Worm (Caenorhabditis elegans) whole organism, mixed stage, embryonic: ENCODE measurements around the gene F20D6.15.

Experiments used
- M03D4.4 ChIP-seq: sonication (generic microtip); optimal IDR thresholded peaks from 2 replicates; lab custom pipeline; 2017; ENCODE audit warnings: mild to moderate bottlenecking, missing genetic modification characterization, missing compliant biosample characterization
- bed-3 ChIP-seq: fragments of 200-800 bp; sonication (Bioruptor generic); optimal IDR thresholded peaks from 3 replicates; lab custom pipeline; 2018; ENCODE audit warnings: mild to moderate bottlenecking, missing genetic modification characterization, moderate library complexity, missing compliant biosample characterization
- blmp-1 ChIP-seq: fragments of 150-350 bp; optimal IDR thresholded peaks from 2 replicates; lab custom pipeline; 2014; ENCODE audit warnings: missing biosample characterization, missing genetic modification characterization
- ceh-39 ChIP-seq: fragments of 150-350 bp; optimal IDR thresholded peaks from 2 replicates; lab custom pipeline; 2014; ENCODE audit warnings: missing biosample characterization, missing genetic modification characterization
- ceh-43 ChIP-seq: fragments of 200-800 bp; sonication (Bioruptor generic); optimal IDR thresholded peaks from 2 replicates; lab custom pipeline; 2018; ENCODE audit warnings: mild to moderate bottlenecking, missing genetic modification characterization, moderate library complexity, missing compliant biosample characterization
- ceh-83 ChIP-seq: fragments of 200-800 bp; sonication (Bioruptor generic); optimal IDR thresholded peaks from 2 replicates; lab custom pipeline; 2018; ENCODE audit warnings: mild to moderate bottlenecking, missing genetic modification characterization, missing compliant biosample characterization
- ces-1 ChIP-seq: fragments of 150-350 bp; optimal IDR thresholded peaks from 2 replicates; lab custom pipeline; 2014; ENCODE audit warnings: missing biosample characterization, missing genetic modification reagents, missing genetic modification characterization
- drap-1 ChIP-seq: fragments of 200-800 bp; sonication (Bioruptor generic); optimal IDR thresholded peaks from 3 replicates; lab custom pipeline; 2018; ENCODE audit warnings: mild to moderate bottlenecking, missing genetic modification characterization, missing compliant biosample characterization
- elt-1 ChIP-seq: sonication (generic microtip); optimal IDR thresholded peaks from 2 replicates; lab custom pipeline; 2017; ENCODE audit warnings: missing genetic modification characterization, mild to moderate bottlenecking, missing compliant biosample characterization, antibody characterized with exemption, moderate library complexity, borderline replicate concordance; ENCODE audit not compliant: insufficient read depth
- elt-3 ChIP-seq: fragments of 150-350 bp; optimal IDR thresholded peaks from 2 replicates; lab custom pipeline; 2014; ENCODE audit warnings: missing biosample characterization, missing genetic modification characterization
- flh-1 ChIP-seq: fragments of 200-800 bp; sonication (Bioruptor generic); optimal IDR thresholded peaks from 2 replicates; lab custom pipeline; 2018; ENCODE audit warnings: mild to moderate bottlenecking, missing genetic modification characterization, moderate library complexity, missing compliant biosample characterization
- ham-2 ChIP-seq: fragments of 200-800 bp; sonication (Bioruptor generic); optimal IDR thresholded peaks from 2 replicates; lab custom pipeline; 2018; ENCODE audit warnings: mild to moderate bottlenecking, missing genetic modification characterization, missing compliant biosample characterization
- hlh-1 ChIP-seq: fragments of 150-350 bp; optimal IDR thresholded peaks from 2 replicates; lab custom pipeline; 2014; ENCODE audit warnings: missing biosample characterization, missing genetic modification reagents, missing genetic modification characterization
- lin-13 ChIP-seq: fragments of 150-350 bp; optimal IDR thresholded peaks from 2 replicates; lab custom pipeline; 2014; ENCODE audit warnings: missing biosample characterization, missing genetic modification characterization
- lin-32 ChIP-seq: fragments of 200-800 bp; sonication (Bioruptor generic); optimal IDR thresholded peaks from 2 replicates; lab custom pipeline; 2018; ENCODE audit warnings: mild to moderate bottlenecking, missing genetic modification characterization, missing compliant biosample characterization
- mab-5 ChIP-seq: fragments of 150-350 bp; optimal IDR thresholded peaks from 2 replicates; lab custom pipeline; 2014; ENCODE audit warnings: missing biosample characterization, missing genetic modification characterization
- mep-1 ChIP-seq: fragments of 150-350 bp; optimal IDR thresholded peaks from 2 replicates; lab custom pipeline; 2017; ENCODE audit warnings: missing biosample characterization, missing genetic modification reagents, missing genetic modification characterization, inconsistent platforms
- mls-2 ChIP-seq: sonication (generic microtip); optimal IDR thresholded peaks from 2 replicates; lab custom pipeline; 2016; ENCODE audit warnings: mild to moderate bottlenecking, missing genetic modification characterization, moderate library complexity, missing compliant biosample characterization
- nhr-12 ChIP-seq: fragments of 150-350 bp; optimal IDR thresholded peaks from 2 replicates; lab custom pipeline; 2014; ENCODE audit warnings: missing biosample characterization, missing genetic modification characterization
- nhr-2 ChIP-seq: fragments of 150-350 bp; optimal IDR thresholded peaks from 2 replicates; lab custom pipeline; 2014; ENCODE audit warnings: missing biosample characterization, missing genetic modification characterization
- nhr-237 ChIP-seq: fragments of 150-350 bp; optimal IDR thresholded peaks from 2 replicates; lab custom pipeline; 2014; ENCODE audit warnings: missing biosample characterization, missing genetic modification characterization
- nhr-28 ChIP-seq: fragments of 150-350 bp; optimal IDR thresholded peaks from 2 replicates; lab custom pipeline; 2014; ENCODE audit warnings: missing biosample characterization, missing genetic modification characterization
- pha-4 ChIP-seq: fragments of 150-350 bp; optimal IDR thresholded peaks from 2 replicates; lab custom pipeline; 2018; ENCODE audit warnings: missing biosample characterization, missing genetic modification reagents, missing genetic modification characterization
- sem-2 ChIP-seq: fragments of 200-800 bp; sonication (Bioruptor generic); optimal IDR thresholded peaks from 2 replicates; lab custom pipeline; 2018; ENCODE audit warnings: mild to moderate bottlenecking, missing genetic modification characterization, missing compliant biosample characterization
- snpc-4 ChIP-seq: fragments of 150-350 bp; optimal IDR thresholded peaks from 2 replicates; lab custom pipeline; 2014; ENCODE audit warnings: missing biosample characterization, missing genetic modification characterization
- sptf-1 ChIP-seq: sonication (generic microtip); optimal IDR thresholded peaks from 2 replicates; lab custom pipeline; 2017; ENCODE audit warnings: mild to moderate bottlenecking, missing genetic modification characterization, moderate library complexity, missing compliant biosample characterization
- tbx-8 ChIP-seq: fragments of 200-800 bp; sonication (Bioruptor generic); optimal IDR thresholded peaks from 2 replicates; lab custom pipeline; 2018; ENCODE audit warnings: mild to moderate bottlenecking, missing genetic modification characterization, moderate library complexity, missing compliant biosample characterization
- unc-120 ChIP-seq: sonication (generic microtip); optimal IDR thresholded peaks from 2 replicates; lab custom pipeline; 2017; ENCODE audit warnings: missing genetic modification characterization, missing compliant biosample characterization; ENCODE audit not compliant: poor library complexity, severe bottlenecking
- unc-39 ChIP-seq: fragments of 150-350 bp; optimal IDR thresholded peaks from 2 replicates; lab custom pipeline; 2014; ENCODE audit warnings: missing biosample characterization, missing genetic modification characterization
- unc-62 ChIP-seq: fragments of 150-350 bp; optimal IDR thresholded peaks from 2 replicates; lab custom pipeline; 2014; ENCODE audit warnings: missing biosample characterization, missing genetic modification reagents, missing genetic modification characterization
- zip-8 ChIP-seq: fragments of 150-350 bp; optimal IDR thresholded peaks from 2 replicates; lab custom pipeline; 2014; ENCODE audit warnings: missing biosample characterization, missing genetic modification characterization

Gene F20D6.15

DNA sequence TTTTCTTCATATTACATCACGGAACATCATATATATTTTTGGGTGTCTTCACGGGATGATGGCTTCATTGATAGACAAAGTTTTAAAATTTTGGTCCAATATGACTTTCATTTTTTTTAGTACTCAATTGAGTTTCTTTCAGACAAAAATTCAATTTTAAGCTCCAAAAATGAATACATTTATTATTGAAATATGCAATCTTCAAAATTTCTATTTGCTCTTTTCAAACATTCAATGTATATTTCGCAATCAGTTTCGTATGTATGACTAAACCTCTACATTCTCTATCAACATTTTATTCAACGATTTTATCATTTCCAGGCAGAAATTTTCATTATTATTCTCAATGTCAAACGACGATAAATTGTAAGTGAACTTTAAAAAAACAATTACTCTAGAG, 4.9 kb downstream of the F20D6.15 start, which contains the start of gene srp-8:
TSS of gene srp-8 (plus strand) at position 301 of the 400 bp plus-strand sequence.
- TF ChIP-seq tbx-8 = no peak
- no peak for TF ChIP-seq elt-3 (tag; lab: Kevin White, UChicago)
- no peak for TF ChIP-seq lin-13 (tag; lab: Kevin White, UChicago)
- TF ChIP-seq snpc-4 (tag; lab: Kevin White, UChicago) = no peak
- TF ChIP-seq nhr-28 (tag; lab: Kevin White, UChicago) = no peak
- no peak for TF ChIP-seq nhr-237 (tag; lab: Kevin White, UChicago)
- no peak for TF ChIP-seq mep-1 (tag; lab: Kevin White, UChicago)
- no peak for TF ChIP-seq nhr-2
- TF ChIP-seq sem-2 = no peak
- TF ChIP-seq blmp-1 (tag; lab: Kevin White, UChicago) = no peak
- TF ChIP-seq nhr-12 = no peak

DNA sequence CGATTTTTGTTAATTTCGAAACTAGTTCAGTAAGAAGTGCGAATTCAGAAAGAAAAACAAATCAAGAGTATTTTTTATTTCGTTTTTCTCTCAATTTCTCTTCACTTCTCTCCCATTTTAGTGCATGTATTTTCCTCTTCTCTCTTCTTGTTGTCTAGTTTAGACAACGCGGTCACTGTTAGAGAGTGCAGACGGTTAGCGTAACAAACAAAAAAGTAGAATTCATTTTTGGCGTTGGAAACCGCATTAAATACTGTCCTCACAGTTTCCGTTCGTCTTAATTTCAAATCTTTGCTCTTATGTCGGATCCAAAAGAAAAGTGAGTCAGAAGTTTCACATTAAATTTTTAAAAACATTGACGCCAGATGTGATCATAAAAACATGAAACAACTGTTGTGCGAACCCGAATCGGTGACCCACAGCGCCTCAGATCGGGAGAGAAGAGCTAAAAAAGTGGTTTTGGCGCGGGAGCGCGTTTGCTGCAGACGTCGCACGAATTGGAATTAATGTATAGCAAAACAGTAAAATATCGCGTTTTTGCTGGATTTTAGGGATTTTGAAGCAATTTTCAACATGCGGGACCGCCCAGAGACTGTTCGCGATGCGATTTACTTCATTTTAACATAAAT, 9.2 kb downstream of the F20D6.15 start, which contains the start of gene srp-7:
TSS of gene srp-7 (plus strand) at position 213 of the 629 bp plus-strand sequence.
- no peak for TF ChIP-seq sem-2
- TF ChIP-seq nhr-237 (tag; lab: Kevin White, UChicago) = peak; percentile 22
- peak; percentile 63 for TF ChIP-seq ces-1

DNA sequence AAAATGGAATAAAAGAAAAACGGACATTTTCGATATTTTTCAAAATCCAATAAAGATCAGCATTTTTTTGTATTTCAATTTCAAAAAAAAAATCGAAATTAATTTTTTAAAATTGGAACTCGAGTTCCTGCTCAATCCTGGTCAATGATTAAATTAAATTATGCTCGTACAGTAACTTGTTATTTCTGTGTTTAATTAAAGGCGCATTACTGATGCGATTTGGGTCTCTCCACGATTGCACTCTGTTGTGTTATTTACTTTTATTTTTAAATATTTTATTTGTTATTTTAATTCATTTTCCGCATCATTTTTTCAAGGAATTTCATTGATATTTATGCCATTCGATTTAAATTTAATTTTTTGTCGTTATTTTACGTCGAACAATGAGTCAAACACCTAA, 10.0 kb downstream of the F20D6.15 start:
- TF ChIP-seq unc-62 (no peak), ceh-39 (tag; lab: Kevin White, UChicago) (no peak), mep-1 (tag; lab: Kevin White, UChicago) (no peak), flh-1 (no peak), mls-2 (tag; lab: Kevin White, UChicago) (no peak), unc-39 (tag; lab: Kevin White, UChicago) (no peak), ceh-43 (no peak)

DNA sequence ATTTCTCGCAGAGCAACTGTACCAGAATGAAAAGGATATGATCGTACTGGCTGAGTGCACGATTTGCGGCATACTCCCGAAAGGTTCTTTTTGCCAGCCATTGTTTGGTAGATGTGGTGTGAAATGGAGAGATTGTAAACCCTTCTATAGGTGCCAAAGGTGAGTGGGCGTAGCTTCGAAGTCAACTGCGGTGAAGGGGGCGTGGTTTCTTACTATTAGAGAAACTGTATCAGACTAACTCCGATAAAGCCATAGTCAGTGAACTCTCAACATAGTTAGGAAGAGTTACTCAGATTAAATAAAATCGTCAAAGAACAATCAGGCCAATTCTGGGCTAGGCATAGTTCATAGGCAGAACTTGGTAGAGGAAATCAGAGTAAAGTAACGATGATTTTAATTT, 10.9 kb downstream of the F20D6.15 start, which contains the start of gene F20D6.9:
TSS of gene F20D6.9 (minus strand) at position 101 of the 400 bp plus-strand sequence.
- TF ChIP-seq lin-32 (GFP tag; lab: Kevin White, UChicago) (no peak), unc-39 (tag; lab: Kevin White, UChicago) (no peak), tbx-8 (no peak), drap-1 (GFP tag; lab: Kevin White, UChicago) (no peak), elt-1 (tag; lab: Kevin White, UChicago) (no peak), ceh-43 (no peak), mep-1 (tag; lab: Kevin White, UChicago) (no peak), pha-4 (tag; lab: Kevin White, UChicago) (no peak), sptf-1 (tag; lab: Kevin White, UChicago) (no peak), elt-3 (tag; lab: Kevin White, UChicago) (no peak), zip-8 (tag; lab: Kevin White, UChicago) (no peak), unc-62 (no peak), hlh-1 (no peak), blmp-1 (tag; lab: Kevin White, UChicago) (no peak), mab-5 (tag; lab: Kevin White, UChicago) (no peak), M03D4.4 (tag; lab: Kevin White, UChicago) (no peak), bed-3 (no peak), mls-2 (tag; lab: Kevin White, UChicago) (no peak), unc-120 (tag; lab: Kevin White, UChicago) (no peak)

DNA sequence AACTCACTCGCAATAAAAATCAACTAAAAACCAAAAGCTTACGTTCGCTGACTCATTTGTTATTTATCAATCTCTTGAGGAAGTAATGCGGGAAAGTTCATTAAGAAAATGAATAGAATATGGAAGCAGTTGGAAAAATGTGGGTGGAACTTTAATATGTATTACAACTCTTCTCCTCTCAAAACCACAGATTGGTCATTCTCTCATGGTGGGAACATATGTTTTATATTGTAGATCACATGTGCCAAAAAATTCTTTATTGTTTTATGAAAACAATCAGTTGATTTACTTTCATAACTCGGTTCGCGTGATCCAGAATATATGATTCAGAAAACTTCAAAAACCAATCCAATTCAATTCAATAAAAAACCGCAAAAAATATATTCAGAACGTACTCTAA, 16.6 kb downstream of the F20D6.15 start:
- TF ChIP-seq hlh-1 (no peak), nhr-2 (no peak), mab-5 (tag; lab: Kevin White, UChicago) (no peak), M03D4.4 (tag; lab: Kevin White, UChicago) (no peak), elt-1 (tag; lab: Kevin White, UChicago) (no peak), ces-1 (no peak), nhr-28 (tag; lab: Kevin White, UChicago) (no peak), snpc-4 (tag; lab: Kevin White, UChicago) (no peak), zip-8 (tag; lab: Kevin White, UChicago) (no peak), ceh-83 (GFP tag; lab: Kevin White, UChicago) (no peak), mep-1 (tag; lab: Kevin White, UChicago) (no peak), blmp-1 (tag; lab: Kevin White, UChicago) (no peak), unc-62 (no peak), mls-2 (tag; lab: Kevin White, UChicago) (no peak), pha-4 (tag; lab: Kevin White, UChicago) (no peak), ham-2 (GFP tag; lab: Kevin White, UChicago) (no peak), lin-32 (GFP tag; lab: Kevin White, UChicago) (no peak), unc-120 (tag; lab: Kevin White, UChicago) (no peak), nhr-237 (tag; lab: Kevin White, UChicago) (no peak)
